Worm (Caenorhabditis elegans) whole organism, L4 larva: Measurements from ENCODE around the gene ets-4.

ENCODE experiments used
- F10B5.3 ChIP-seq: sonication (generic microtip); optimal IDR thresholded peaks from 2 replicates; lab custom pipeline; 2016; ENCODE audit warnings: mild to moderate bottlenecking, missing genetic modification characterization, missing compliant biosample characterization
- F44E2.7 ChIP-seq: fragments of 200-800 bp; sonication (Bioruptor generic); IDR thresholded peaks from 2 replicates; pipeline ENCODE4 v2.1.2; 2022; ENCODE audit warnings: missing genetic modification characterization, missing compliant biosample characterization
- R02D3.7 ChIP-seq: fragments of 150-350 bp; sonication (generic microtip); optimal IDR thresholded peaks from 3 replicates; lab custom pipeline; 2014; ENCODE audit warnings: missing biosample characterization, missing genetic modification characterization
- T20F7.1 ChIP-seq: fragments of 200-800 bp; sonication (Bioruptor generic); optimal IDR thresholded peaks from 2 replicates; lab custom pipeline; 2018; ENCODE audit warnings: mild to moderate bottlenecking, missing genetic modification characterization, missing compliant biosample characterization
- T26A8.4 ChIP-seq: fragments of 200-800 bp; sonication (Bioruptor generic); IDR thresholded peaks from 2 replicates; pipeline ENCODE4 v1.3.6; 2022; ENCODE audit warnings: missing genetic modification characterization, missing compliant biosample characterization
- Y105C5A.15 ChIP-seq: fragments of 200-800 bp; sonication (Bioruptor generic); IDR thresholded peaks from 2 replicates; pipeline ENCODE4 v1.3.6; 2022; ENCODE audit warnings: missing genetic modification characterization, missing compliant biosample characterization
- Y48G9A.11 ChIP-seq: fragments of 200-800 bp; sonication (Bioruptor generic); IDR thresholded peaks from 2 replicates; pipeline ENCODE4 v1.3.6; 2022; ENCODE audit warnings: missing genetic modification reagents, missing genetic modification characterization, missing compliant biosample characterization
- Y5F2A.4 ChIP-seq: fragments of 200-800 bp; sonication (Bioruptor generic); optimal IDR thresholded peaks from 2 replicates; lab custom pipeline; 2018; ENCODE audit warnings: mild to moderate bottlenecking, missing genetic modification characterization, missing compliant biosample characterization
- ZK337.2 ChIP-seq: fragments of 200-800 bp; sonication (Bioruptor generic); IDR thresholded peaks from 2 replicates; pipeline ENCODE4 v1.3.6; 2022; ENCODE audit warnings: missing genetic modification reagents, missing genetic modification characterization, missing compliant biosample characterization
- aly-2 ChIP-seq: sonication (generic microtip); optimal IDR thresholded peaks from 2 replicates; lab custom pipeline; 2018; ENCODE audit warnings: missing biosample characterization, missing genetic modification characterization
- arid-1 ChIP-seq: fragments of 200-800 bp; sonication (Bioruptor generic); conservative IDR thresholded peaks from 2 replicates; pipeline ENCODE4 v1.3.6; 2022; ENCODE audit warnings: missing genetic modification reagents, missing genetic modification characterization, missing compliant biosample characterization
- ceh-82 ChIP-seq: sonication (generic microtip); optimal IDR thresholded peaks from 2 replicates; lab custom pipeline; 2017; ENCODE audit warnings: missing biosample characterization, missing genetic modification characterization
- ces-1 ChIP-seq: fragments of 150-350 bp; sonication (generic microtip); optimal IDR thresholded peaks from 4 replicates; lab custom pipeline; 2014; ENCODE audit warnings: missing biosample characterization, missing genetic modification reagents, missing genetic modification characterization
- daf-16 ChIP-seq, 3 experiments: sonication (generic microtip); optimal IDR thresholded peaks; 2 replicates each; lab custom pipeline; 2016 to 2017; ENCODE audit warnings: missing genetic modification characterization in 3 of 3, missing genetic modification reagents in 3 of 3, mild to moderate bottlenecking in 2 of 3, missing compliant biosample characterization in 2 of 3, missing biosample characterization in 1 of 3, moderate library complexity in 1 of 3
- daf-19 ChIP-seq: fragments of 200-800 bp; sonication (Bioruptor generic); conservative IDR thresholded peaks from 2 replicates; pipeline ENCODE4 v1.3.6; 2022; ENCODE audit warnings: missing genetic modification characterization, missing compliant biosample characterization
- daf-8 ChIP-seq: fragments of 200-800 bp; sonication (Bioruptor generic); IDR thresholded peaks from 2 replicates; pipeline ENCODE4 v1.3.6; 2022; ENCODE audit warnings: missing genetic modification characterization, missing compliant biosample characterization
- dmd-6 ChIP-seq: fragments of 200-800 bp; sonication (Bioruptor generic); IDR thresholded peaks from 2 replicates; pipeline ENCODE4 v1.3.6; 2022; ENCODE audit warnings: missing genetic modification reagents, missing genetic modification characterization, missing compliant biosample characterization
- dmd-8 ChIP-seq: fragments of 200-800 bp; sonication (Bioruptor generic); IDR thresholded peaks from 2 replicates; pipeline ENCODE4 v1.3.6; 2022; ENCODE audit warnings: missing genetic modification characterization, missing compliant biosample characterization
- dmd-9 ChIP-seq: fragments of 200-800 bp; sonication (Bioruptor generic); IDR thresholded peaks from 2 replicates; pipeline ENCODE4 v1.3.6; 2022; ENCODE audit warnings: missing genetic modification reagents, missing genetic modification characterization, missing compliant biosample characterization
- dpl-1 ChIP-seq: fragments of 150-350 bp; optimal IDR thresholded peaks from 2 replicates; lab custom pipeline; 2014; ENCODE audit warnings: missing biosample characterization, missing genetic modification reagents, missing genetic modification characterization
- dve-1 ChIP-seq: sonication (generic microtip); optimal IDR thresholded peaks from 2 replicates; lab custom pipeline; 2017; ENCODE audit warnings: antibody characterized with exemption, mild to moderate bottlenecking, missing genetic modification characterization, missing compliant biosample characterization; ENCODE audit not compliant: insufficient read depth
- hlh-11 ChIP-seq: fragments of 200-800 bp; sonication (Bioruptor generic); optimal IDR thresholded peaks from 2 replicates; lab custom pipeline; 2018; ENCODE audit warnings: mild to moderate bottlenecking, missing genetic modification characterization, missing compliant biosample characterization
- hmg-1.1 ChIP-seq: fragments of 200-800 bp; sonication (Bioruptor generic); IDR thresholded peaks from 2 replicates; pipeline ENCODE4 v1.3.6; 2022; ENCODE audit warnings: missing genetic modification reagents, missing genetic modification characterization, missing compliant biosample characterization
- lin-15B ChIP-seq: fragments of 150-350 bp; sonication (generic microtip); optimal IDR thresholded peaks from 3 replicates; lab custom pipeline; 2014; ENCODE audit warnings: missing biosample characterization, missing genetic modification characterization
- lin-38 ChIP-seq: fragments of 200-800 bp; sonication (Bioruptor generic); IDR thresholded peaks from 2 replicates; pipeline ENCODE4 v1.3.6; 2022; ENCODE audit warnings: missing genetic modification reagents, missing genetic modification characterization, missing compliant biosample characterization
- lin-39 ChIP-seq: fragments of 150-350 bp; optimal IDR thresholded peaks from 2 replicates; lab custom pipeline; 2014; ENCODE audit warnings: missing biosample characterization, missing genetic modification reagents, missing genetic modification characterization
- lir-3 ChIP-seq: sonication (generic microtip); optimal IDR thresholded peaks from 2 replicates; lab custom pipeline; 2016; ENCODE audit warnings: mild to moderate bottlenecking, missing genetic modification characterization, missing compliant biosample characterization
- mdt-29 ChIP-seq: fragments of 200-800 bp; sonication (Bioruptor generic); IDR thresholded peaks from 2 replicates; pipeline ENCODE4 v1.3.6; 2022; ENCODE audit warnings: missing genetic modification reagents, missing genetic modification characterization, missing compliant biosample characterization
- mxl-2 ChIP-seq: fragments of 200-800 bp; sonication (Bioruptor generic); conservative IDR thresholded peaks from 2 replicates; pipeline ENCODE4 v1.3.6; 2022; ENCODE audit warnings: missing genetic modification reagents, missing genetic modification characterization, missing compliant biosample characterization
- mxl-3 ChIP-seq: fragments of 200-800 bp; sonication (Bioruptor generic); optimal IDR thresholded peaks from 2 replicates; lab custom pipeline; 2018; ENCODE audit warnings: mild to moderate bottlenecking, missing genetic modification characterization, missing compliant biosample characterization
- nhr-11 ChIP-seq: fragments of 150-350 bp; optimal IDR thresholded peaks from 2 replicates; lab custom pipeline; 2014; ENCODE audit warnings: missing biosample characterization, missing genetic modification characterization
- nhr-111 ChIP-seq: fragments of 200-800 bp; sonication (Bioruptor generic); optimal IDR thresholded peaks from 2 replicates; lab custom pipeline; 2018; ENCODE audit warnings: mild to moderate bottlenecking, missing genetic modification characterization, missing compliant biosample characterization
- nhr-28 ChIP-seq: fragments of 150-350 bp; optimal IDR thresholded peaks from 2 replicates; lab custom pipeline; 2014; ENCODE audit warnings: missing biosample characterization, missing genetic modification characterization
- nhr-41 ChIP-seq: fragments of 200-800 bp; sonication (Bioruptor generic); IDR thresholded peaks from 2 replicates; pipeline ENCODE4 v1.3.6; 2022; ENCODE audit warnings: missing genetic modification reagents, missing genetic modification characterization, missing compliant biosample characterization
- nhr-6 ChIP-seq: fragments of 150-350 bp; optimal IDR thresholded peaks from 2 replicates; lab custom pipeline; 2014; ENCODE audit warnings: missing biosample characterization, missing genetic modification characterization
- nhr-77 ChIP-seq: fragments of 150-350 bp; optimal IDR thresholded peaks from 2 replicates; lab custom pipeline; 2014; ENCODE audit warnings: missing biosample characterization, missing genetic modification characterization
- pqm-1 ChIP-seq: sonication (generic microtip); optimal IDR thresholded peaks from 2 replicates; lab custom pipeline; 2017; ENCODE audit warnings: missing biosample characterization, missing genetic modification characterization
- rbr-2 ChIP-seq: sonication (generic microtip); optimal IDR thresholded peaks from 2 replicates; lab custom pipeline; 2016; ENCODE audit warnings: missing genotype, missing genetic modification characterization, missing compliant biosample characterization
- set-16 ChIP-seq: fragments of 200-800 bp; sonication (Bioruptor generic); IDR thresholded peaks from 2 replicates; pipeline ENCODE4 v1.3.6; 2022; ENCODE audit warnings: missing genetic modification reagents, missing genetic modification characterization, missing compliant biosample characterization
- snpc-1.2 ChIP-seq: fragments of 200-800 bp; sonication (Bioruptor generic); IDR thresholded peaks from 2 replicates; pipeline ENCODE4 v1.3.6; 2022; ENCODE audit warnings: missing genetic modification reagents, missing genetic modification characterization, missing compliant biosample characterization
- spr-3 ChIP-seq: fragments of 200-800 bp; sonication (Bioruptor generic); optimal IDR thresholded peaks from 2 replicates; lab custom pipeline; 2018; ENCODE audit warnings: mild to moderate bottlenecking, missing genetic modification characterization, missing compliant biosample characterization
- tra-1 ChIP-seq: fragments of 200-800 bp; sonication (Bioruptor generic); IDR thresholded peaks from 2 replicates; pipeline ENCODE4 v1.3.6; 2022; ENCODE audit warnings: missing genetic modification reagents, missing genetic modification characterization, missing compliant biosample characterization
- unc-130 ChIP-seq: sonication (generic microtip); optimal IDR thresholded peaks from 2 replicates; lab custom pipeline; 2016; ENCODE audit warnings: missing genetic modification reagents, missing genetic modification characterization, missing compliant biosample characterization
- unc-62 ChIP-seq, 3 experiments: fragments of 150-350 bp in 1 of 3; sonication (generic microtip); optimal IDR thresholded peaks in 2 of 3; peaks in 1 of 3; 1 replicate in 1 of 3; 2 replicates in 2 of 3; lab custom pipeline; 2014 to 2017; ENCODE audit warnings: missing biosample characterization in 3 of 3, missing genetic modification characterization in 3 of 3, missing genetic modification reagents in 3 of 3, missing genotype in 1 of 3
- zfp-3 ChIP-seq: fragments of 200-800 bp; sonication (Bioruptor generic); conservative IDR thresholded peaks from 2 replicates; pipeline ENCODE4 v1.3.6; 2022; ENCODE audit warnings: missing genetic modification reagents, missing genetic modification characterization, missing compliant biosample characterization

The ets-4 gene

ce11 chrX:6538068-6538467 is 19.4 kb downstream of the ets-4 start:
- no peak for TF ChIP-seq ces-1 (GFP tag; lab: Kevin White, UChicago)
- TF ChIP-seq daf-19 (GFP tag; lab: Robert Waterston, UW) = no peak
- TF ChIP-seq F10B5.3 (tag; lab: Kevin White, UChicago) = no peak
- peak; percentile 33 for TF ChIP-seq mxl-3 (GFP tag; lab: Kevin White, UChicago)
- no peak for TF ChIP-seq set-16 (GFP tag; lab: Robert Waterston, UW)
- TF ChIP-seq pqm-1 = peak; percentile 36
- no peak for TF ChIP-seq nhr-77 (tag; lab: Kevin White, UChicago)
- no peak for TF ChIP-seq nhr-41 (GFP tag; lab: Robert Waterston, UW)
- no peak for TF ChIP-seq zfp-3 (GFP tag; lab: Robert Waterston, UW)
- TF ChIP-seq nhr-28 (tag; lab: Kevin White, UChicago) = peak; percentile 19
- TF ChIP-seq hmg-1.1 (GFP tag; lab: Robert Waterston, UW) = no peak
- TF ChIP-seq dmd-6 = peak; percentile 75
- no peak for TF ChIP-seq aly-2 (tag; lab: Kevin White, UChicago)
- TF ChIP-seq lin-39 = no peak
- no peak for TF ChIP-seq daf-16 (GFP tag; optimal IDR thresholded peaks at IDR 0.05; lab: Kevin White, UChicago)
- peak; percentile 59 for TF ChIP-seq daf-16 (tag; optimal IDR thresholded peaks at IDR 0.05; lab: Kevin White, UChicago)
- no peak for TF ChIP-seq dmd-8
- TF ChIP-seq lir-3 (tag; lab: Kevin White, UChicago) = no peak
- no peak for TF ChIP-seq nhr-6 (tag; lab: Kevin White, UChicago)
- TF ChIP-seq dmd-9 (GFP tag; lab: Robert Waterston, UW) = no peak
- TF ChIP-seq dve-1 (tag; lab: Kevin White, UChicago) = peak; percentile 64
- peak; percentile 68 for TF ChIP-seq hlh-11 (tag; lab: Kevin White, UChicago)
- TF ChIP-seq Y105C5A.15 (GFP tag; lab: Robert Waterston, UW) = no peak
- no peak for TF ChIP-seq unc-130 (GFP tag; lab: Kevin White, UChicago)
- no peak for TF ChIP-seq ZK337.2 (GFP tag; lab: Robert Waterston, UW)
- TF ChIP-seq tra-1 (GFP tag; lab: Robert Waterston, UW) = no peak
- no peak for TF ChIP-seq daf-8

DNA sequence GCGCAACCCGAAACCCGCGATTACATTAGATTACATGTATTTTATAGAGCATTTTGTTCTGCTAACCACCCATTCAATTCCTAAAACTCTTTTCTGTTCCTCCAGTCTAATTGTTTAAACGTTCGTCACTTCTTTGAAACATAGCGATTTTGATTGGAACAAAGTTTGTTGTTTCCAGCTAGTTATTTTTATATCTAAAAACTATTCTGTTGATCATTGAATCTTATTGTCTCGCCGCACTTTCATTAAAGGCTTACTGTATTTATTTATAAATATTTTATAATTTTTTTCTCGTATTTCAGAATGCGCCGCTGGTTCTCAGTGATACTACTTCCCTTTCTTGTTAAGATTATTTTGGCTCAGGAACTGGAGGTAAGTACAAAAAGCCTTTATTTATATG is 24.0 kb downstream of the ets-4 start, which contains the start of gene T14E8.2:
T14E8.2 (plus strand) TSS at position 301 of the 400 bp plus-strand sequence.
- TF ChIP-seq F44E2.7 (GFP tag; lab: Robert Waterston, UW) (no peak), dmd-9 (GFP tag; lab: Robert Waterston, UW) (no peak), zfp-3 (GFP tag; lab: Robert Waterston, UW) (no peak), nhr-111 (GFP tag; lab: Kevin White, UChicago) (no peak), snpc-1.2 (GFP tag; lab: Robert Waterston, UW) (no peak), lin-38 (GFP tag; lab: Robert Waterston, UW) (no peak), T20F7.1 (no peak)

DNA sequence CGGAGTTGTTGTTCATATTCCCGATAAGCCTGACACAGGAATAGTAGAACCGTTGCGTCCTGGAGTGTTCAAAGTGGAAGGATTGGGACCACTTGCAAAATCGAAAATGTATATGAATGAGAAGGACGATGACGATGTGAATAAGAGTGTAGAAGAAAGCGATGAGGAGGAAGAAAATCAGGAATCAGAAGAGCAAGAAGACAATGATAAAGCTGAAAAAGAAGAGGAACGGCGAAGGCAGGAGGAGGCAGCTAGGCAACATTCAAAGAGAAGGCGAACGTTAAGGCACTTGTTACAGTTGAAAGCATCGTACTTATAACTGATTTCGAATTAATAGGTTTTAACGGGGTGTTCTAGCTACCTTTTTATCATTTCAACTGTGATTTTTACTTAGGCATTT is 25.0 kb downstream of the ets-4 start:
- TF ChIP-seq daf-8 (no peak), arid-1 (GFP tag; lab: Robert Waterston, UW) (no peak), unc-62 (GFP tag; optimal IDR thresholded peaks at IDR 0.05 in 1 of 2; lab: Kevin White, UChicago) (peak in 1 of 2 experiments; percentile 98), unc-62 (tag; optimal IDR thresholded peaks at IDR 0.05; lab: Kevin White, UChicago) (no peak)

DNA sequence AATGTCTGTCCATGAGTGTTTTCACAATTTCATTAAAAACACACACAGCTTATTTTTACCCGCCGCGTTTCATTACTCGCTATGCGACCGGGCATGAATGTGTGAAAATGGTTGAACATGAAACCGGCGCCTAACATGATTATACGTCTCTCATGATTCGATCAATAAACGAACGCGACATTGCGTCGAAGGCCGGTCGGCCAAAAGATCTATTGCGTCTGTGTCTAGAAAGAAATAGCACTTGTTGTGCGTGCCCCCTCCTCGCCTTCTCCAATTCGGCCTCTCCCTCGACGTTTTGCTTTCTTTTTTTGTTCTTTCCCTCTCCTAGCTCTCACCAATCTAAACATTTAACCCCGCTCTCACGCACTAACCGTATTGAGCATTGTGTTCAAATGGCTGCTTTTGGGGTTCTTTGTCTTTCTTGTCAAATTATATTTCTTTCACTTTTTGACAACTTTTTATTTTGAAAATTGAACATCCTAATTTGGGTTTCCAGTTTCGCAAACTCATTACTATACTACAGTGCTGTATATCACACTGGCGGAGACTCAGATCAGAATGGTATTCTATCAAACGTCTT is 32.5 kb downstream of the ets-4 start:
- TF ChIP-seq Y48G9A.11 (GFP tag; lab: Robert Waterston, UW) = no peak
- TF ChIP-seq ceh-82 = no peak
- no peak for TF ChIP-seq ces-1 (GFP tag; lab: Kevin White, UChicago)
- TF ChIP-seq unc-62 (GFP tag; optimal IDR thresholded peaks at IDR 0.05 in 1 of 2; lab: Kevin White, UChicago) = peak in 1 of 2 experiments; percentile 82
- no peak for TF ChIP-seq unc-62 (tag; optimal IDR thresholded peaks at IDR 0.05; lab: Kevin White, UChicago)
- TF ChIP-seq Y5F2A.4 = no peak
- TF ChIP-seq F10B5.3 (tag; lab: Kevin White, UChicago) = no peak
- TF ChIP-seq R02D3.7 (tag; lab: Kevin White, UChicago) = no peak
- no peak for TF ChIP-seq mxl-2 (GFP tag; lab: Robert Waterston, UW)
- no peak for TF ChIP-seq spr-3
- no peak for TF ChIP-seq ZK337.2 (GFP tag; lab: Robert Waterston, UW)
- TF ChIP-seq lin-15B (tag; lab: Kevin White, UChicago) = no peak
- TF ChIP-seq zfp-3 (GFP tag; lab: Robert Waterston, UW) = no peak
- no peak for TF ChIP-seq dpl-1 (GFP tag; lab: Kevin White, UChicago)
- no peak for TF ChIP-seq T26A8.4
- TF ChIP-seq nhr-11 (tag; lab: Kevin White, UChicago) = no peak
- TF ChIP-seq rbr-2 = no peak
- no peak for TF ChIP-seq mdt-29 (GFP tag; lab: Robert Waterston, UW)
